Fruit fly (Drosophila melanogaster) whole organism, larva: ENCODE measurements around the gene CG10164.

Experiments
- noc ChIP-seq: fragments of 200-800 bp; sonication (Bioruptor generic); optimal IDR thresholded peaks from 3 replicates; lab custom pipeline; 2019; ENCODE audit warnings: missing biosample characterization, mild to moderate bottlenecking, missing genetic modification characterization, moderate library complexity

CG10164 gene

DNA sequence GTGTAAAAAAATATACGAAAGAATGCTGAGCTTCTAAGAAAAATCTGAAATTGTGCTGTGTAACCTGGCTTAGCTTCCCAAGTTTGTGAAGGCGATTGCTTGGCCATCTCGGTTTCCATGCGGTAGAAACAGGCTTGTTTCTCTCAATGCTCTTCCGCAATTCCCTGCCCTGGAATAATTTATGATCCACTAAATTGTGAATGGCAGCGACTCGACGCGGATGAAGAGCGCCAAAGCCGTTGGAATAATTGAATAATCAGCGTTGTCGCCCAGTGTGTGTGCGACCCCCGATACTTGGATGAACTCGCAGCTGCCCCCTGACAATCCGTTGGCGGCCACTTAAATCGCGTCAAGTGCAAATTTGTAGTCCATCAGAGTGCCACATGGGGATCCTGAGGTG is 35.3 kb downstream of the CG10164 start, which contains the start of gene CG10177:
Gene CG10177 (minus strand): TSS at position 101 of the 400 bp plus-strand sequence.
- TF ChIP-seq noc: no peak

DNA sequence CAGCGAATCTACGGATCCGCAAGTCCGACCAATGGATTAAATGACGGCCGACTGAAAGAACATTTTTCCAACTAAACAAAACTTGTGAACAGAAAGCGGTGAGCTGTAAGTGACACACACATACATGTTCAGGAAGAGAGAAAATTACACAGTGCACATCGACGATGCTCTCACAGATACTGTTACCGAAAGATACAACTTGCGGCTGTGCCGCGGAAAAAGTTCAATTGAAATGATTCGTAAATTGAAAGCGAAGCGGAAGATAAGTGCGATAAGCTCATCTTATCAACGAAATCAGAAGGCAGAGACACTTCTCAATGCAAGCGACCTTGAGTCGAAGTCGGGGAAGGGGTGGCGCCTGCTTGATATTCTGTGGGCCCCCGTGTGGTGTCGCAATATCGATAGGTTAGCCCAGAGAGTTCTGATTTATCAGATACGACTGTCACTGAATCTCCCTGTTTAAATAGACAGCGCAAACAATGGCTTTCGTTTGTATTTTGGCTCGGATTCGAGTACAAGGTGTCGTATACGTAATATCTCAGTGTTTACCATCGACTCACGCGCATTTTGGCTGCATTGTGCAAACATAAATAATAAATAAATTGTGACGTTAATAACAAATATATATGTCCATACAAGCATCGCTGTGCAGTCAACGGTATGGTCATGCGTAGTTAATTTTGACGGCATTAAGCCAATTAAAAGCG is 37.2 kb downstream of the CG10164 start, which contains the start of gene Irk2:
Gene Irk2 (minus strand): TSS at position 51 of the 707 bp plus-strand sequence.
- TF ChIP-seq noc: no peak

DNA sequence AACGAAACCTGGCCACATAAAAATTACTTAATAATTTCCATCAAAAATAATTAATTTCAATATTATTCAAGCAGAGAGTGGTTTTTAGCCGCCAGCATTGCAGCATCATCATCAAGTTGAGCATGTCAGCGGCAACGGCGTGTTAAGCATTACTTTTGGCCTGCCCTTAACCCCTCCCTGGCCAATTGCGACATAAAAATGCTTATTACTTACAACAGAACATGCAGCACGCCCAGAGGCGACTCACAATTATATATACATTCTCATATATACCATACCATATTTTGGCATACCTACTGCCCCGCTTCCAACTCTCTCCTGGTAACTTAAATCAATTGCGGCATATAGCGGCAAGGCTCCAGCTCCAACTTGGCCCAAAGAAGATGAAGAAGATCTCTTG is 45.4 kb downstream of the CG10164 start:
- no peak for TF ChIP-seq noc

DNA sequence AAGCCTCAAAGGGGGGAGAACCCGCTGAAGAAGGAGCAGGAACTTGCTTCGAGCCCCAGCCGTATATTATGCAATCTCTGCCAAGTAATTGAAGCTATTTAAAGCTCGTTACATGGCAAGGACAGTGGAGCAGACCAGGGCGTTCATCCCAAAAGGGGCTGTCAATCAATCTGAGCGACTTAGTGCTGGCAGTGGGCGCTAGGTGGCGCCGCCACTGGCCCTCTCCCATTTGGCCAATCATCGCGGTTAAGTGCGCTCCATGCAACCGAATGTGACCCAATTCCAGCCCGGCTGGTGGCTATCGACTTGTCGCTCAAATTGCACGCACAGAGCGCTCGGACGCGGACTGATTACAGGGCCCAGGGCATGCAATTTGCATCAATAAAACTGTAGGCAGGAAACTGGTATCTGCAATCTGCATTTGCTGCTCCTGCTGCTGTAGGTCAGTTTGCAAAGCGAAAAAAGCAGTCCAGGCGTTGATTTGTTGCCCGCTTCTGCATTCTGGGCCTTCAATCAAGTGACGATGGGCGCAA is 47.3 kb downstream of the CG10164 start:
- TF ChIP-seq noc: no peak

DNA sequence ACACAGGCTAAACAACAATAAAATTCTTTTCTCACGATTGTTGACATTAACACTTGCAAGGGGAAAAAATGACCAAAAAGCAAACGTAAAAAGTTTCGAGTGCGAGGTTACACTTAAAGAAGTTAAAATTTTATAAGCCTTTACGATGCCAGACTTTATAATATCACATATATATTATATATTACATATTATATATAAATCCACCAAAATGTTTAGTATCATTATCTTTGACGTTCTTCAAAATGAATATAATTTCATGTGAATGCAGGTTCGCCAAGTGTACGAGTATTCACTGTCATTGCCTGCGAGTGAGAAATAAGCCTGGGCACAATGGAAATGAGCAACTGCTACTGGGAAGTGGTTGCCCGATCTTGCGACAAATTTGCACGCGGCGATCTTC is 48.4 kb downstream of the CG10164 start:
- no peak for TF ChIP-seq noc

DNA sequence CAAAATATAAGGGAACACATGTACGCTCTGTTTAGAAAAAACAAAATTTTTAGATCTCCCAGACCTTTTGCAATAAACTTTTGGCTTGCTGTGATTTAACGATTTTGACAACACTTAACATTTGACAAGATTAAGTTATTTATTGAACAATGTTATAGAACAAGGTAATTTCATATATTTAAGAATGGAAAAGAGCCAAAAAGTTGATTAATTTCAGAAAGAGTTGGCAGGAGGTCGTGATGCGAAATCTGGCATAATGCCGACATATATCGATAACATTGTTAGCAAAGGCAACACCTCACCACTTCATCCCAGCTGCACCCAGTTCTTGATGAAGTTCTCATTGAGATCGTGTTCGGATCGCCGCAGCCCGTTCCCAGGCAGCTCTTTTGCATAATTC is 49.4 kb downstream of the CG10164 start, which contains the start of gene CG34289:
Gene CG34289 (minus strand): TSS at position 101 of the 400 bp plus-strand sequence.
- no peak for TF ChIP-seq noc

DNA sequence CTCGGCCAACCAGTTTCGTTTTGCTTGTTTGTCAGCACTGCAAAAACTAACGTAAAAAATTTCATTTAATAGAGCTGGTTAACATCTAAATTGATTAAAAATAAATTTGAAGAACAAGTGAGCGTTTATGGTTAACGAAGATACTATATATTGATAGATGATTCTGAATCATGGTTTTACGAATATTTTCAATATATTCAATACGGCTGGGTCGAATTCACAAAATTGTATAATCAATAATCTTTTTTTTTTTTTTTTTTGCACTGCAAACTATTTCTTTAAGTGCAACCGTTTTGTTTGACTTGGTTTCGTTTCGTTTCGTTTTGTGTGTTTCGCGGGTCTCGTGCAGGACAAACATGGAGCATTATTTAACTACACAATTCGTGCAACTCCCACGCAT is 52.0 kb downstream of the CG10164 start:
- no peak for TF ChIP-seq noc
